Fruit fly (Drosophila melanogaster): ENCODE data around the gene CG32181.

Gene CG32181

dm6 chr3L:17802107-17802506 lies 42.6 kb downstream of the CG32181 start, which contains the start of gene NUCB1 (continued):
- TF ChIP-seq maf-S (GFP tag; optimal IDR thresholded peaks at IDR 0.05): no peak
- no peak for TF ChIP-seq Mrtf (GFP tag; IDR thresholded peaks at IDR 0.05)
- peak; percentile 80 for TF ChIP-seq CG3847 (GFP tag; IDR thresholded peaks at IDR 0.05)
- TF ChIP-seq CG12942 (GFP tag; optimal IDR thresholded peaks at IDR 0.05): no peak
- peak; percentile 33 for TF ChIP-seq fd3F (GFP tag; optimal IDR thresholded peaks at IDR 0.05)
- TF ChIP-seq luna (GFP tag; optimal IDR thresholded peaks at IDR 0.05): peak; percentile 26
- TF ChIP-seq pros (GFP tag; optimal IDR thresholded peaks at IDR 0.05): no peak
- TF ChIP-seq zf30C (GFP tag; optimal IDR thresholded peaks at IDR 0.05): no peak
- TF ChIP-seq Chrac-16 (GFP tag; optimal IDR thresholded peaks at IDR 0.05): peak; percentile 7
- TF ChIP-seq Deaf1 (tag; optimal IDR thresholded peaks at IDR 0.05): no peak
- no peak for TF ChIP-seq cas (GFP tag; IDR thresholded peaks at IDR 0.05)
- TF ChIP-seq slou (GFP tag; optimal IDR thresholded peaks at IDR 0.05): no peak
- peak; percentile 93 for TF ChIP-seq MESR4 (GFP tag; optimal IDR thresholded peaks at IDR 0.05)
- no peak for TF ChIP-seq jigr1 (GFP tag; IDR thresholded peaks at IDR 0.05)
- peak; percentile 38 for TF ChIP-seq Dref (GFP tag; IDR thresholded peaks at IDR 0.05)
- peak in 1 of 2 experiments; percentile 87 for TF ChIP-seq crp (GFP tag; optimal IDR thresholded peaks at IDR 0.05)
- 0 out of 3 replicates have a peak, but pooled peaks have one; percentile 4 for TF ChIP-seq CG16813 (GFP tag; IDR thresholded peaks at IDR 0.05; ENCODE audit: partially characterized antibody)
- TF ChIP-seq eve (GFP tag; optimal IDR thresholded peaks at IDR 0.05): no peak
- TF ChIP-seq CG15073 (GFP tag; optimal IDR thresholded peaks at IDR 0.05): no peak
- TF ChIP-seq PHDP (tag; optimal IDR thresholded peaks at IDR 0.05): no peak
- no peak for TF ChIP-seq insv (GFP tag; optimal IDR thresholded peaks at IDR 0.05)
- TF ChIP-seq E2f1 (GFP tag; IDR thresholded peaks at IDR 0.05): no peak
- no peak for TF ChIP-seq Eip74EF (GFP tag; optimal IDR thresholded peaks at IDR 0.05)
- peak; percentile 12 for TF ChIP-seq CrebB (tag; optimal IDR thresholded peaks at IDR 0.05)
- TF ChIP-seq CG18011 (GFP tag; optimal IDR thresholded peaks at IDR 0.05): no peak
- TF ChIP-seq CG8924 (tag; optimal IDR thresholded peaks at IDR 0.05): peak; percentile 48
- peak; percentile 72 for TF ChIP-seq pita (GFP tag; optimal IDR thresholded peaks at IDR 0.05)
- TF ChIP-seq tio (GFP tag; optimal IDR thresholded peaks at IDR 0.05): no peak
- peak; percentile 27 for TF ChIP-seq tup (GFP tag; optimal IDR thresholded peaks at IDR 0.05)
- no peak for TF ChIP-seq hbn (GFP tag; IDR thresholded peaks at IDR 0.05; ENCODE audit: partially characterized antibody)
- no peak for TF ChIP-seq CG31365 (tag; optimal IDR thresholded peaks at IDR 0.05)
- no peak for TF ChIP-seq dati (GFP tag; IDR thresholded peaks at IDR 0.05)
- no peak for TF ChIP-seq CG32767 (GFP tag; IDR thresholded peaks at IDR 0.05)
- TF ChIP-seq wdn (GFP tag; IDR thresholded peaks at IDR 0.05): no peak
- no peak for TF ChIP-seq p53 (GFP tag; optimal IDR thresholded peaks at IDR 0.05)
- no peak for TF ChIP-seq cato (GFP tag; optimal IDR thresholded peaks at IDR 0.05; ENCODE audit: borderline replicate concordance)
- TF ChIP-seq CG11504 (tag; optimal IDR thresholded peaks at IDR 0.05): no peak
- no peak for TF ChIP-seq CG12769 (tag; optimal IDR thresholded peaks at IDR 0.05)
- TF ChIP-seq CG15696 (tag; optimal IDR thresholded peaks at IDR 0.05): peak; percentile 0
- no peak for TF ChIP-seq Trl (optimal IDR thresholded peaks at IDR 0.05)
- TF ChIP-seq Trl (GFP tag; optimal IDR thresholded peaks at IDR 0.05): peak; percentile 36
- TF ChIP-seq fu2 (GFP tag; optimal IDR thresholded peaks at IDR 0.05): peak; percentile 48
- no peak for TF ChIP-seq CG12236 (GFP tag; optimal IDR thresholded peaks at IDR 0.05)
- TF ChIP-seq NfI (GFP tag; optimal IDR thresholded peaks at IDR 0.05): peak; percentile 64
- TF ChIP-seq CG4820 (GFP tag; optimal IDR thresholded peaks at IDR 0.05): peak; percentile 7
- TF ChIP-seq Oaz (GFP tag; IDR thresholded peaks at IDR 0.05): no peak
- no peak for TF ChIP-seq hkb (optimal IDR thresholded peaks at IDR 0.05)
- TF ChIP-seq hkb (GFP tag; IDR thresholded peaks at IDR 0.05): peak; percentile 36; the same call in 1 of the 2 replicates
- TF ChIP-seq NK7.1 (GFP tag; optimal IDR thresholded peaks at IDR 0.05): no peak
- no peak for TF ChIP-seq nau (GFP tag; optimal IDR thresholded peaks at IDR 0.05)
- no peak for TF ChIP-seq CG11723 (GFP tag; optimal IDR thresholded peaks at IDR 0.05)
- no peak for TF ChIP-seq CG7839 (tag; optimal IDR thresholded peaks at IDR 0.05)
